Fruit fly (Drosophila melanogaster) whole organism, prepupa: Measurements from ENCODE around the gene CG43168.

Experiments used
- CG15336 ChIP-seq: fragments of 200-800 bp; sonication (Bioruptor generic); IDR thresholded peaks from 2 replicates; pipeline ENCODE4 v1.3.6; 2022; ENCODE audit warnings: missing biosample characterization, missing genetic modification characterization
- CG32006 ChIP-seq: fragments of 200-800 bp; sonication (Bioruptor generic); optimal IDR thresholded peaks from 3 replicates; lab custom pipeline; 2017; ENCODE audit warnings: missing biosample characterization, mild to moderate bottlenecking, missing genetic modification characterization
- CG34406 ChIP-seq: fragments of 200-800 bp; sonication (Bioruptor generic); optimal IDR thresholded peaks from 3 replicates; lab custom pipeline; 2016; ENCODE audit warnings: missing biosample characterization, missing genetic modification characterization
- CG4318 ChIP-seq: fragments of 200-800 bp; sonication (Bioruptor generic); optimal IDR thresholded peaks from 3 replicates; lab custom pipeline; 2017; ENCODE audit warnings: missing biosample characterization, mild to moderate bottlenecking, missing genetic modification characterization
- CG6276 ChIP-seq: fragments of 200-800 bp; sonication (Bioruptor generic); optimal IDR thresholded peaks from 2 replicates; lab custom pipeline; 2017; ENCODE audit warnings: missing biosample characterization, mild to moderate bottlenecking, missing genetic modification characterization
- CG8119 ChIP-seq: fragments of 200-800 bp; sonication (Bioruptor generic); IDR thresholded peaks from 3 replicates; pipeline ENCODE4 v1.3.6; 2022; ENCODE audit warnings: missing biosample characterization, missing genetic modification characterization
- CG8319 ChIP-seq: fragments of 200-800 bp; sonication (Bioruptor generic); optimal IDR thresholded peaks from 3 replicates; lab custom pipeline; 2016; ENCODE audit warnings: missing biosample characterization, missing genetic modification characterization
- Eip78C ChIP-seq: fragments of 200-800 bp; sonication (Bioruptor generic); peaks from one replicate; lab custom pipeline; 2016; ENCODE audit warnings: missing biosample characterization, missing genetic modification characterization
- Eip93F ChIP-seq: fragments of 200-800 bp; sonication (Bioruptor generic); optimal IDR thresholded peaks from 2 replicates; lab custom pipeline; 2016; ENCODE audit warnings: missing biosample characterization, mild to moderate bottlenecking, missing genetic modification characterization
- Gug ChIP-seq: fragments of 200-800 bp; sonication (Bioruptor generic); IDR thresholded peaks from 2 replicates; pipeline ENCODE4 v1.3.6; 2022; ENCODE audit warnings: missing biosample characterization, missing genetic modification characterization
- Hr39 ChIP-seq: fragments of 200-800 bp; sonication (Bioruptor generic); optimal IDR thresholded peaks from 2 replicates; lab custom pipeline; 2016; ENCODE audit warnings: missing biosample characterization, missing genetic modification characterization
- Hr4 ChIP-seq: fragments of 200-800 bp; sonication (Bioruptor generic); optimal IDR thresholded peaks from 3 replicates; lab custom pipeline; 2016; ENCODE audit warnings: missing biosample characterization, missing genetic modification characterization
- OdsH ChIP-seq: fragments of 200-800 bp; sonication (Bioruptor generic); optimal IDR thresholded peaks from 3 replicates; lab custom pipeline; 2016; ENCODE audit warnings: missing biosample characterization, missing genetic modification characterization
- Sox14 ChIP-seq: fragments of 200-800 bp; sonication (Bioruptor generic); optimal IDR thresholded peaks from 3 replicates; lab custom pipeline; 2016; ENCODE audit warnings: missing biosample characterization, missing genetic modification characterization
- dsx ChIP-seq: fragments of 200-800 bp; optimal IDR thresholded peaks from 3 replicates; lab custom pipeline; 2019; ENCODE audit warnings: missing biosample characterization, mild to moderate bottlenecking, missing genetic modification characterization, moderate library complexity; ENCODE audit not compliant: poor library complexity, severe bottlenecking
- eg ChIP-seq: fragments of 200-800 bp; sonication (Bioruptor generic); IDR thresholded peaks from 3 replicates; pipeline ENCODE4 v1.3.6; 2022; ENCODE audit warnings: missing biosample characterization, missing genetic modification characterization

The CG43168 gene

dm6 chr3L:6322680-6323079, 47.1 kb downstream of the CG43168 start:
- TF ChIP-seq CG8319 (no peak), CG15336 (GFP tag; lab: Robert Waterston, UW) (peak; percentile 46; the same call in 1 of the 2 replicates), CG8119 (peak; percentile 48; the same call in 2 of the 3 replicates), Hr39 (GFP tag; lab: Kevin White, UChicago) (no peak), CG32006 (GFP tag; lab: Kevin White, UChicago) (peak; percentile 55), dsx (no peak), eg (GFP tag; lab: Robert Waterston, UW) (peak; percentile 68), OdsH (GFP tag; lab: Kevin White, UChicago) (no peak), CG34406 (GFP tag; lab: Kevin White, UChicago) (no peak), CG6276 (GFP tag; lab: Kevin White, UChicago) (peak; percentile 26), Gug (no peak), Eip78C (GFP tag; lab: Kevin White, UChicago) (peak; percentile 38), CG4318 (peak; percentile 19), Hr4 (GFP tag; lab: Kevin White, UChicago) (peak; percentile 68), Sox14 (GFP tag; lab: Kevin White, UChicago) (no peak), Eip93F (GFP tag; lab: Kevin White, UChicago) (no peak)
- TF ChIP-seq, all 60 proteins: peak for 8

dm6 chr3L:6325312-6325711, 49.7 kb downstream of the CG43168 start, which contains the start of gene Or65b:
Gene Or65b (plus strand): TSS chr3L:6325612.
- TF ChIP-seq CG8119 (no peak), Eip78C (GFP tag; lab: Kevin White, UChicago) (peak; percentile 46)
